Worm (Caenorhabditis elegans) whole organism, late embryonic: ENCODE measurements around the gene D2024.1.

Experiments
- F13H6.1 ChIP-seq: sonication (generic microtip); optimal IDR thresholded peaks from 2 replicates; lab custom pipeline; 2016; ENCODE audit warnings: missing genetic modification characterization, missing compliant biosample characterization
- K02D7.2 ChIP-seq: sonication (generic microtip); optimal IDR thresholded peaks from 2 replicates; lab custom pipeline; 2017; ENCODE audit warnings: mild to moderate bottlenecking, missing genetic modification characterization, missing compliant biosample characterization
- T23F11.4 ChIP-seq: fragments of 200-800 bp; sonication (Bioruptor generic); optimal IDR thresholded peaks from 2 replicates; lab custom pipeline; 2018; ENCODE audit warnings: mild to moderate bottlenecking, missing genetic modification characterization, missing compliant biosample characterization
- Y22D7AL.16 ChIP-seq: sonication (generic microtip); optimal IDR thresholded peaks from 2 replicates; lab custom pipeline; 2016; ENCODE audit warnings: missing genetic modification characterization, missing compliant biosample characterization
- ahr-1 ChIP-seq: sonication (generic microtip); optimal IDR thresholded peaks from 2 replicates; lab custom pipeline; 2016; ENCODE audit warnings: missing genetic modification characterization, missing compliant biosample characterization
- ceh-14 ChIP-seq: sonication (generic microtip); optimal IDR thresholded peaks from 2 replicates; lab custom pipeline; 2016; ENCODE audit warnings: missing genotype, missing genetic modification characterization, missing compliant biosample characterization
- ceh-18 ChIP-seq: sonication (generic microtip); optimal IDR thresholded peaks from 2 replicates; lab custom pipeline; 2016; ENCODE audit warnings: missing genetic modification characterization, missing compliant biosample characterization
- ceh-19 ChIP-seq: fragments of 200-800 bp; sonication (Bioruptor generic); optimal IDR thresholded peaks from 2 replicates; lab custom pipeline; 2018; ENCODE audit warnings: mild to moderate bottlenecking, missing genetic modification characterization, missing compliant biosample characterization
- ceh-2 ChIP-seq: sonication (generic microtip); optimal IDR thresholded peaks from 2 replicates; lab custom pipeline; 2016; ENCODE audit warnings: missing genotype, missing genetic modification characterization, missing compliant biosample characterization
- ceh-22 ChIP-seq: sonication (generic microtip); optimal IDR thresholded peaks from 2 replicates; lab custom pipeline; 2017; ENCODE audit warnings: missing biosample characterization, missing genetic modification characterization
- ceh-24 ChIP-seq: sonication (generic microtip); optimal IDR thresholded peaks from 2 replicates; lab custom pipeline; 2016; ENCODE audit warnings: mild to moderate bottlenecking, missing genetic modification characterization, missing compliant biosample characterization
- ceh-30 ChIP-seq: fragments of 150-350 bp; optimal IDR thresholded peaks from 2 replicates; lab custom pipeline; 2014; ENCODE audit warnings: missing biosample characterization, missing genetic modification characterization
- ceh-9 ChIP-seq: sonication (generic microtip); optimal IDR thresholded peaks from 2 replicates; lab custom pipeline; 2016; ENCODE audit warnings: mild to moderate bottlenecking, missing genetic modification characterization, inconsistent platforms, missing compliant biosample characterization
- che-1 ChIP-seq: sonication (generic microtip); optimal IDR thresholded peaks from 2 replicates; lab custom pipeline; 2016; ENCODE audit warnings: mild to moderate bottlenecking, missing genetic modification characterization, missing compliant biosample characterization
- dve-1 ChIP-seq: sonication (generic microtip); optimal IDR thresholded peaks from 2 replicates; lab custom pipeline; 2017; ENCODE audit warnings: antibody characterized with exemption, mild to moderate bottlenecking, missing genetic modification characterization, missing compliant biosample characterization
- ets-4 ChIP-seq: sonication (generic microtip); optimal IDR thresholded peaks from 2 replicates; lab custom pipeline; 2016; ENCODE audit warnings: missing genetic modification characterization, missing compliant biosample characterization
- fax-1 ChIP-seq: sonication (generic microtip); optimal IDR thresholded peaks from 2 replicates; lab custom pipeline; 2016; ENCODE audit warnings: missing genotype, missing genetic modification characterization, missing compliant biosample characterization
- fkh-10 ChIP-seq: fragments of 150-350 bp; optimal IDR thresholded peaks from 2 replicates; lab custom pipeline; 2014; ENCODE audit warnings: missing biosample characterization, missing genetic modification reagents, missing genetic modification characterization
- gmeb-2 ChIP-seq: sonication (generic microtip); optimal IDR thresholded peaks from 2 replicates; lab custom pipeline; 2016; ENCODE audit warnings: missing genetic modification characterization, inconsistent platforms, missing compliant biosample characterization
- hlh-13 ChIP-seq: fragments of 200-800 bp; sonication (Bioruptor generic); optimal IDR thresholded peaks from 2 replicates; lab custom pipeline; 2018; ENCODE audit warnings: mild to moderate bottlenecking, missing genetic modification characterization, missing compliant biosample characterization
- hlh-15 ChIP-seq: sonication (generic microtip); optimal IDR thresholded peaks from 2 replicates; lab custom pipeline; 2016; ENCODE audit warnings: missing genetic modification characterization, missing compliant biosample characterization
- hlh-30 ChIP-seq: sonication (generic microtip); optimal IDR thresholded peaks from 2 replicates; lab custom pipeline; 2017; ENCODE audit warnings: antibody characterized with exemption, missing genetic modification characterization, missing compliant biosample characterization; ENCODE audit not compliant: insufficient read depth
- hlh-6 ChIP-seq: sonication (generic microtip); optimal IDR thresholded peaks from 2 replicates; lab custom pipeline; 2016; ENCODE audit warnings: missing genotype, missing genetic modification characterization, missing compliant biosample characterization
- hlh-8 ChIP-seq: sonication (generic microtip); optimal IDR thresholded peaks from 2 replicates; lab custom pipeline; 2016; ENCODE audit warnings: missing genotype, missing genetic modification characterization, missing compliant biosample characterization
- lin-11 ChIP-seq: fragments of 200-800 bp; sonication (Bioruptor generic); optimal IDR thresholded peaks from 2 replicates; lab custom pipeline; 2018; ENCODE audit warnings: mild to moderate bottlenecking, missing genetic modification characterization, missing compliant biosample characterization
- madf-2 ChIP-seq: sonication (generic microtip); optimal IDR thresholded peaks from 2 replicates; lab custom pipeline; 2017; ENCODE audit warnings: missing genetic modification characterization, missing compliant biosample characterization
- mec-3 ChIP-seq: sonication (generic microtip); optimal IDR thresholded peaks from 2 replicates; lab custom pipeline; 2016; ENCODE audit warnings: borderline replicate concordance, missing genetic modification characterization, missing compliant biosample characterization
- nfya-1 ChIP-seq: sonication (generic microtip); optimal IDR thresholded peaks from 2 replicates; lab custom pipeline; 2017; ENCODE audit warnings: missing genetic modification characterization, mild to moderate bottlenecking, missing compliant biosample characterization, antibody characterized with exemption, moderate library complexity
- odd-2 ChIP-seq: sonication (generic microtip); optimal IDR thresholded peaks from 2 replicates; lab custom pipeline; 2017; ENCODE audit warnings: antibody characterized with exemption, mild to moderate bottlenecking, missing genetic modification characterization, missing compliant biosample characterization
- pha-4 ChIP-seq: fragments of 150-350 bp; optimal IDR thresholded peaks from 2 replicates; lab custom pipeline; 2018; ENCODE audit warnings: missing biosample characterization, missing genetic modification reagents, missing genetic modification characterization
- pqm-1 ChIP-seq: sonication (generic microtip); optimal IDR thresholded peaks from 2 replicates; lab custom pipeline; 2016; ENCODE audit warnings: missing genetic modification characterization, missing compliant biosample characterization
- ref-2 ChIP-seq: sonication (generic microtip); optimal IDR thresholded peaks from 2 replicates; lab custom pipeline; 2016; ENCODE audit warnings: missing genetic modification characterization, missing compliant biosample characterization
- rnt-1 ChIP-seq: sonication (generic microtip); optimal IDR thresholded peaks from 2 replicates; lab custom pipeline; 2016; ENCODE audit warnings: missing genetic modification characterization, missing compliant biosample characterization
- sox-4 ChIP-seq: sonication (generic microtip); optimal IDR thresholded peaks from 2 replicates; lab custom pipeline; 2017; ENCODE audit warnings: mild to moderate bottlenecking, missing genetic modification characterization, inconsistent platforms, missing compliant biosample characterization
- tbx-2 ChIP-seq: sonication (generic microtip); optimal IDR thresholded peaks from 2 replicates; lab custom pipeline; 2016; ENCODE audit warnings: missing genetic modification characterization, missing compliant biosample characterization
- tbx-7 ChIP-seq: sonication (generic microtip); optimal IDR thresholded peaks from 2 replicates; lab custom pipeline; 2016; ENCODE audit warnings: missing genotype, missing genetic modification characterization, missing compliant biosample characterization
- unc-3 ChIP-seq, 2 experiments: fragments of 200-800 bp in 1 of 2; sonication (Bioruptor generic) in 1 of 2; sonication (generic microtip) in 1 of 2; conservative IDR thresholded peaks in 1 of 2; optimal IDR thresholded peaks in 1 of 2; 2 replicates each; pipeline versions ENCODE4 v1.3.6 to Lab custom; 2016 to 2022; ENCODE audit warnings: missing compliant biosample characterization in 2 of 2, missing genetic modification characterization in 2 of 2, missing genetic modification reagents in 1 of 2
- unc-42 ChIP-seq: sonication (generic microtip); optimal IDR thresholded peaks from 2 replicates; lab custom pipeline; 2016; ENCODE audit warnings: missing genotype, missing genetic modification characterization, missing compliant biosample characterization
- unc-86 ChIP-seq: sonication (generic microtip); optimal IDR thresholded peaks from 2 replicates; lab custom pipeline; 2016; ENCODE audit warnings: missing genetic modification characterization, missing compliant biosample characterization
- zip-5 ChIP-seq: sonication (generic microtip); optimal IDR thresholded peaks from 2 replicates; lab custom pipeline; 2016; ENCODE audit warnings: missing genetic modification characterization, missing compliant biosample characterization

Gene D2024.1

DNA sequence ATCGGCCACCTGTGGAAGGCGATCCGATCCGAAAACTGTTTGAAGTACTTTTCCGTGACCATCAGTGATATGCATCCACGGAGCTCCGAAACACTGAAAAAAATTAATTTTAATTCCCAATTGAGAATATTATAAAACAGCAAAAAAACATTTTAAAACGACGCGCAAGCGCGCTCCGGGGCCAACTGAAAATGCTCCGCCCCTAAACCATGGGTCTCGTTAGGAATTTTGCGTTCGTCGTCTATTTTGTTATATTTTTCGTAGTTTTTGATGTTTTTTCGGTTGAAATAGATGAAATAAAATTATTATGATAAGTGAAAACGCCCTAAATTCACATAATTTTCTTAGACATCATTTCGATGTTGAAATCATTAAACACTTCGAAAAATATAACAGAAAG is 6.8 kb upstream of the D2024.1 start:
- TF ChIP-seq pha-4 (no peak), Y22D7AL.16 (tag; lab: Kevin White, UChicago) (no peak), hlh-30 (no peak), ceh-22 (no peak), madf-2 (tag; lab: Kevin White, UChicago) (no peak), unc-86 (tag; lab: Kevin White, UChicago) (no peak), odd-2 (tag; lab: Kevin White, UChicago) (no peak), che-1 (tag; lab: Kevin White, UChicago) (no peak)

DNA sequence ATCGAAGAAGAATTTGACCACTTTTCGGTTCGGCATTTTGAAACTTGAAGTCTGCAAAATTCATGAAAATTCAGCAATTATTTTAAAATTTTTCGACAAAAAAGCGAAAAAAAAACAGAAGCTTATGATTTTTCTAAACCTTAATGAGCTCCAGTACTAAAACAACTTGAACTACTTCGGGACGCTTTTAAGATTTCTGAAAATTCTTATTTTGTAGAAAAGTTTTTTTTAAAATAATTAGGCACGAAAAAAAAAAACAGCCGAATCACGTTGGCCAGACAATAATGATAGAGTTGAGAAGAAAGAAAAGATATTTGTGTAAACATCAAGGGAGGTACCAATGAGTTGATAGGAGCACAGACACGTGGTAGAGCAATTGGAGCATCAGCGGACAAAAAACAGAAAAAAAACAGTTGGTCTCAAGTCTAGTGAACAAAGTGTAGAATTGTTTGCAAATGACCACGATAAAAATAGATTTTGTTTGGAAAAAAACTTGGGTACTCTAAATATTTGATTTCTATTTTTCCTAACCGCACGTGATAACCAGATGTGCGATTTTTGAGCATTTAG is 5.0 kb upstream of the D2024.1 start, which contains the start of gene gstk-2:
TSS of gene gstk-2 (minus strand) at position 51 of the 570 bp plus-strand sequence.
- TF ChIP-seq ceh-18 (tag; lab: Kevin White, UChicago) (no peak), hlh-8 (tag; lab: Kevin White, UChicago) (no peak), hlh-13 (no peak), ceh-22 (no peak), pqm-1 (tag; lab: Kevin White, UChicago) (no peak), fax-1 (tag; lab: Kevin White, UChicago) (no peak), zip-5 (tag; lab: Kevin White, UChicago) (no peak), lin-11 (tag; lab: Kevin White, UChicago) (no peak), ceh-24 (no peak), unc-3 (GFP tag; conservative IDR thresholded peaks at IDR 0.05; lab: Robert Waterston, UW) (no peak), unc-3 (tag; optimal IDR thresholded peaks at IDR 0.05; lab: Kevin White, UChicago) (no peak), ceh-19 (GFP tag; lab: Kevin White, UChicago) (no peak), hlh-30 (no peak), nfya-1 (tag; lab: Kevin White, UChicago) (no peak), hlh-6 (tag; lab: Kevin White, UChicago) (no peak), T23F11.4 (GFP tag; lab: Kevin White, UChicago) (no peak), dve-1 (tag; lab: Kevin White, UChicago) (no peak), hlh-15 (no peak), ceh-14 (tag; lab: Kevin White, UChicago) (no peak), Y22D7AL.16 (tag; lab: Kevin White, UChicago) (no peak)

DNA sequence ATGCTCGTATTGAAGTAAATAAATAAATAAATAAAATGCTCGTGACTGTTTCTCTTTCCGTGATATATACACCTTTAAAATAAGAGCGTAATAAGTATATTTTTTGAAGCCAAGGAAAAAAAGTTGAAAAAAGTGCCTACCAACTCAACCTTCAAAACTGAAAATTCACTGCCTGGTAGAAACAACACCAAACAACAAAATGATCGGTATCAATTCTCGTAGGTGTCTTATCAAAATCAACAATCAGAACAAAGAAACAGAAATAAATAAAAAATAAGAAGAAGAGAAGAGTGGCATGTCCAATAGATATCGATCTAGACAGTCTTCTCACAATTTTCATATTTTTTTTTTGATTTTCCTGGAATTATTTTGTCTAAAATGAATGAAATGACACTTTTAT is 3.4 kb upstream of the D2024.1 start, which contains the start of gene afmd-1:
TSS of gene afmd-1 (plus strand) at position 316 of the 400 bp plus-strand sequence.
- TF ChIP-seq nfya-1 (tag; lab: Kevin White, UChicago) = no peak
- TF ChIP-seq mec-3 = no peak
- no peak for TF ChIP-seq Y22D7AL.16 (tag; lab: Kevin White, UChicago)
- no peak for TF ChIP-seq fkh-10 (GFP tag; lab: Kevin White, UChicago)
- no peak for TF ChIP-seq rnt-1
- no peak for TF ChIP-seq ceh-22
- TF ChIP-seq ceh-9 (tag; lab: Kevin White, UChicago) = no peak
- TF ChIP-seq ceh-2 (tag; lab: Kevin White, UChicago) = no peak
- no peak for TF ChIP-seq tbx-2 (tag; lab: Kevin White, UChicago)
- no peak for TF ChIP-seq ets-4 (tag; lab: Kevin White, UChicago)
- TF ChIP-seq ahr-1 = no peak

DNA sequence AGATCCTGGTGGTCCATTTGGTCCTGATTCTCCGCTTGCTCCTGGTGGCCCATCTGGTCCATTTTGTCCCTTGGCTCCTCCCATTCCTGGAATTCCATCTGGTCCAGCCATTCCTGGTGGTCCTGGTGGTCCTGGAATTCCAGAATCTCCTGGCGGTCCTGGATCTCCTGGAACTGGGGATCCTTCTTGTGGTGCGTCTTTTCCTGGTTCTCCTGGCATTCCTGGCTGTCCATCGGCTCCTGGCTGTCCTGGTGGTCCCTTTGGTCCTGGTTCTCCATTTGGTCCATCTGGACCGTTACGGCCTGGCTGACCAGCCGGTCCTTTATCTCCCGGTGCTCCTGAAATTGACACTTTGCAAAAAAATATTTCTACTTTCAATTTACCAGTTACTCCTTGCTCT is 1.8 kb upstream of the D2024.1 start:
- no peak for TF ChIP-seq ceh-18 (tag; lab: Kevin White, UChicago)
- TF ChIP-seq unc-86 (tag; lab: Kevin White, UChicago) = no peak
- TF ChIP-seq ceh-30 (tag; lab: Kevin White, UChicago) = no peak
- TF ChIP-seq ceh-24 = no peak
- no peak for TF ChIP-seq K02D7.2 (tag; lab: Kevin White, UChicago)

DNA sequence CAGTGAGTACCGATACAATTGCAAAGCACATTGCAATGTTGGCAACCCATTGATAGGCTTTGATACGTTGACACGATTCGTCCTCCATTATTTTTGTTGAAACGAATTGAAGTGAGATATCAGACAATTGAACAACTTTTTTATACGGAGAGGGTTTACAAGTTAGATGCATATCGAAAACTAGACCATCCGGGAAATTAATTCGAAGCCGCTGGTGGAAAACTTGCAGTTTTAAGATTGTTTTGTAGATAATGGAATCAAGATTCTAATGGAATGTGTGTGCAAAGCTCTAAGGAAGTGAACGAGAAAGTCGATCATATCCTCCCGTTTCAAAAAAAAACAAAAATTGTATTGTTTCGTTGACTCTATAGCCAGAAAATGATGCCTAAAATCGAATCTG is 790 bp upstream of the D2024.1 start, which contains the start of gene col-114:
TSS of gene col-114 (minus strand) at position 101 of the 400 bp plus-strand sequence.
- TF ChIP-seq ceh-30 (tag; lab: Kevin White, UChicago) = no peak
- no peak for TF ChIP-seq tbx-7 (tag; lab: Kevin White, UChicago)
- no peak for TF ChIP-seq ref-2 (tag; lab: Kevin White, UChicago)
- no peak for TF ChIP-seq K02D7.2 (tag; lab: Kevin White, UChicago)
- no peak for TF ChIP-seq unc-86 (tag; lab: Kevin White, UChicago)
- TF ChIP-seq gmeb-2 (tag; lab: Kevin White, UChicago) = no peak
- no peak for TF ChIP-seq sox-4 (tag; lab: Kevin White, UChicago)
- TF ChIP-seq unc-42 (tag; lab: Kevin White, UChicago) = no peak
- no peak for TF ChIP-seq T23F11.4 (GFP tag; lab: Kevin White, UChicago)
- no peak for TF ChIP-seq ceh-19 (GFP tag; lab: Kevin White, UChicago)
- no peak for TF ChIP-seq F13H6.1 (tag; lab: Kevin White, UChicago)
- TF ChIP-seq, all 69 proteins: peak for 0
